Fruit fly (Drosophila melanogaster) whole organism: ENCODE measurements around the gene CkIIbeta.
"Not testable (repeated sequence)": the region's sequence is repeated elsewhere in the genome, so short reads cannot be mapped to it uniquely, and the experiment has no call there.

Source experiments
- CG8478 ChIP-seq: fragments of >200 bp; optimal IDR thresholded peaks from 2 replicates; lab custom pipeline; 2018; ENCODE audit warnings: inconsistent platforms
- Dll ChIP-seq: fragments of >200 bp; optimal IDR thresholded peaks from 2 replicates; lab custom pipeline; 2017
- EcR ChIP-seq, 2 experiments: fragments of >200 bp; optimal IDR thresholded peaks; 2 replicates each; lab custom pipeline; 2017; ENCODE audit warnings: missing biosample characterization in 2 of 2, missing genetic modification characterization in 2 of 2, missing genetic modification reagents in 2 of 2
- pan ChIP-seq: fragments of >200 bp; optimal IDR thresholded peaks from 2 replicates; lab custom pipeline; 2017
- psq ChIP-seq: fragments of >200 bp; optimal IDR thresholded peaks from 2 replicates; lab custom pipeline; 2017
- usp ChIP-seq: fragments of >200 bp; optimal IDR thresholded peaks from 2 replicates; lab custom pipeline; 2017; ENCODE audit warnings: missing biosample characterization, missing genetic modification characterization, mixed read lengths

CkIIbeta gene

dm6 chrX:11792415-11793328 lies at the start of gene CkIIbeta:
CkIIbeta (plus strand) TSS chrX:11792533.
- TF ChIP-seq CG8478 (lab: Kevin White, UChicago), result no peak
- TF ChIP-seq pan (lab: Kevin White, UChicago), result no peak

- not testable (repeated sequence) for TF ChIP-seq pan (lab: Kevin White, UChicago); EcR (GFP tag; optimal IDR thresholded peaks at IDR 0.05; lab: Kevin White, UChicago); CG8478 (lab: Kevin White, UChicago)
Measured at dm6 chrX:11753973-11754372, 38.4 kb upstream of the CkIIbeta start, which contains the start of gene m. m (plus strand) TSS chrX:11754273.

- TF ChIP-seq psq (lab: Kevin White, UChicago) (no peak), pan (lab: Kevin White, UChicago) (no peak), Dll (lab: Kevin White, UChicago) (no peak), CG8478 (lab: Kevin White, UChicago) (no peak), usp (GFP tag; lab: Kevin White, UChicago) (no peak)
Measured at dm6 chrX:11756892-11757291, 35.4 kb upstream of the CkIIbeta start.

dm6 chrX:11764540-11765136 lies 27.7 kb upstream of the CkIIbeta start, which contains the start of gene CG9360:
CG9360 (minus strand) TSS chrX:11764590.
- TF ChIP-seq pan (lab: Kevin White, UChicago), result no peak
- TF ChIP-seq CG8478 (lab: Kevin White, UChicago), result no peak
- no peak for TF ChIP-seq psq (lab: Kevin White, UChicago)
- no peak for TF ChIP-seq EcR (GFP tag; optimal IDR thresholded peaks at IDR 0.05; lab: Kevin White, UChicago)
- no peak for TF ChIP-seq usp (GFP tag; lab: Kevin White, UChicago)
- TF ChIP-seq Dll (lab: Kevin White, UChicago), result no peak

dm6 chrX:11769435-11769834 lies 22.9 kb upstream of the CkIIbeta start:
- TF ChIP-seq Dll (lab: Kevin White, UChicago) (no peak), CG8478 (lab: Kevin White, UChicago) (no peak), pan (lab: Kevin White, UChicago) (no peak), EcR (GFP tag; optimal IDR thresholded peaks at IDR 0.05; lab: Kevin White, UChicago) (no peak), psq (lab: Kevin White, UChicago) (no peak), usp (GFP tag; lab: Kevin White, UChicago) (no peak)

dm6 chrX:11775987-11776587 lies 16.2 kb upstream of the CkIIbeta start:
- TF ChIP-seq EcR (GFP tag; optimal IDR thresholded peaks at IDR 0.05; lab: Kevin White, UChicago) (no peak), Dll (lab: Kevin White, UChicago) (no peak), CG8478 (lab: Kevin White, UChicago) (no peak), usp (GFP tag; lab: Kevin White, UChicago) (no peak), psq (lab: Kevin White, UChicago) (no peak), pan (lab: Kevin White, UChicago) (no peak)

dm6 chrX:11778734-11779220 lies 13.6 kb upstream of the CkIIbeta start, which contains the start of gene dy:
dy (minus strand) TSS chrX:11778784.
- TF ChIP-seq CG8478 (lab: Kevin White, UChicago) (no peak), pan (lab: Kevin White, UChicago) (no peak), usp (GFP tag; lab: Kevin White, UChicago) (no peak), Dll (lab: Kevin White, UChicago) (no peak), EcR (GFP tag; optimal IDR thresholded peaks at IDR 0.05; lab: Kevin White, UChicago) (no peak)

- TF ChIP-seq CG8478 (lab: Kevin White, UChicago) (no peak), psq (lab: Kevin White, UChicago) (no peak), usp (GFP tag; lab: Kevin White, UChicago) (no peak)
Measured at dm6 chrX:11784997-11785396, 7.3 kb upstream of the CkIIbeta start.

- no peak for TF ChIP-seq psq (lab: Kevin White, UChicago)
- no peak for TF ChIP-seq pan (lab: Kevin White, UChicago)
- no peak for TF ChIP-seq Dll (lab: Kevin White, UChicago)
- TF ChIP-seq CG8478 (lab: Kevin White, UChicago), result no peak
- no peak for TF ChIP-seq EcR (GFP tag; optimal IDR thresholded peaks at IDR 0.05; lab: Kevin White, UChicago)
- TF ChIP-seq usp (GFP tag; lab: Kevin White, UChicago), result no peak
Measured at dm6 chrX:11787081-11787480, 5.3 kb upstream of the CkIIbeta start, which contains the start of gene Karl. Karl (plus strand) TSS chrX:11787381.

dm6 chrX:11788187-11788870 lies 4.0 kb upstream of the CkIIbeta start:
- TF ChIP-seq CG8478 (lab: Kevin White, UChicago) (no peak), Dll (lab: Kevin White, UChicago) (no peak)

- no peak for TF ChIP-seq usp (GFP tag; lab: Kevin White, UChicago)
- TF ChIP-seq Dll (lab: Kevin White, UChicago), result no peak
- TF ChIP-seq pan (lab: Kevin White, UChicago), result no peak
- TF ChIP-seq CG8478 (lab: Kevin White, UChicago), result no peak
- no peak for TF ChIP-seq EcR (GFP tag; optimal IDR thresholded peaks at IDR 0.05; lab: Kevin White, UChicago)
- no peak for TF ChIP-seq psq (lab: Kevin White, UChicago)
Measured at dm6 chrX:11793434-11793833, 1.1 kb downstream of the CkIIbeta start.
